Worm (Caenorhabditis elegans) whole organism, mixed stage, embryonic: ENCODE results near the gene C35C5.10.

ENCODE experiments used
- M03D4.4 ChIP-seq: sonication (generic microtip); optimal IDR thresholded peaks from 2 replicates; lab custom pipeline; 2017; ENCODE audit warnings: mild to moderate bottlenecking, missing genetic modification characterization, missing compliant biosample characterization
- bed-3 ChIP-seq: fragments of 200-800 bp; sonication (Bioruptor generic); optimal IDR thresholded peaks from 3 replicates; lab custom pipeline; 2018; ENCODE audit warnings: mild to moderate bottlenecking, missing genetic modification characterization, moderate library complexity, missing compliant biosample characterization
- blmp-1 ChIP-seq: fragments of 150-350 bp; optimal IDR thresholded peaks from 2 replicates; lab custom pipeline; 2014; ENCODE audit warnings: missing biosample characterization, missing genetic modification characterization
- ceh-39 ChIP-seq: fragments of 150-350 bp; optimal IDR thresholded peaks from 2 replicates; lab custom pipeline; 2014; ENCODE audit warnings: missing biosample characterization, missing genetic modification characterization
- ceh-43 ChIP-seq: fragments of 200-800 bp; sonication (Bioruptor generic); optimal IDR thresholded peaks from 2 replicates; lab custom pipeline; 2018; ENCODE audit warnings: mild to moderate bottlenecking, missing genetic modification characterization, moderate library complexity, missing compliant biosample characterization
- ces-1 ChIP-seq: fragments of 150-350 bp; optimal IDR thresholded peaks from 2 replicates; lab custom pipeline; 2014; ENCODE audit warnings: missing biosample characterization, missing genetic modification reagents, missing genetic modification characterization
- drap-1 ChIP-seq: fragments of 200-800 bp; sonication (Bioruptor generic); optimal IDR thresholded peaks from 3 replicates; lab custom pipeline; 2018; ENCODE audit warnings: mild to moderate bottlenecking, missing genetic modification characterization, missing compliant biosample characterization
- elt-1 ChIP-seq: sonication (generic microtip); optimal IDR thresholded peaks from 2 replicates; lab custom pipeline; 2017; ENCODE audit warnings: missing genetic modification characterization, mild to moderate bottlenecking, missing compliant biosample characterization, antibody characterized with exemption, moderate library complexity, borderline replicate concordance; ENCODE audit not compliant: insufficient read depth
- ham-2 ChIP-seq: fragments of 200-800 bp; sonication (Bioruptor generic); optimal IDR thresholded peaks from 2 replicates; lab custom pipeline; 2018; ENCODE audit warnings: mild to moderate bottlenecking, missing genetic modification characterization, missing compliant biosample characterization
- hlh-1 ChIP-seq: fragments of 150-350 bp; optimal IDR thresholded peaks from 2 replicates; lab custom pipeline; 2014; ENCODE audit warnings: missing biosample characterization, missing genetic modification reagents, missing genetic modification characterization
- lin-32 ChIP-seq: fragments of 200-800 bp; sonication (Bioruptor generic); optimal IDR thresholded peaks from 2 replicates; lab custom pipeline; 2018; ENCODE audit warnings: mild to moderate bottlenecking, missing genetic modification characterization, missing compliant biosample characterization
- lsy-2 ChIP-seq: fragments of 150-350 bp; optimal IDR thresholded peaks from 2 replicates; lab custom pipeline; 2014; ENCODE audit warnings: missing biosample characterization, missing genetic modification characterization
- mab-5 ChIP-seq: fragments of 150-350 bp; optimal IDR thresholded peaks from 2 replicates; lab custom pipeline; 2014; ENCODE audit warnings: missing biosample characterization, missing genetic modification characterization
- mep-1 ChIP-seq: fragments of 150-350 bp; optimal IDR thresholded peaks from 2 replicates; lab custom pipeline; 2017; ENCODE audit warnings: missing biosample characterization, missing genetic modification reagents, missing genetic modification characterization, inconsistent platforms
- nhr-12 ChIP-seq: fragments of 150-350 bp; optimal IDR thresholded peaks from 2 replicates; lab custom pipeline; 2014; ENCODE audit warnings: missing biosample characterization, missing genetic modification characterization
- nhr-2 ChIP-seq: fragments of 150-350 bp; optimal IDR thresholded peaks from 2 replicates; lab custom pipeline; 2014; ENCODE audit warnings: missing biosample characterization, missing genetic modification characterization
- nhr-237 ChIP-seq: fragments of 150-350 bp; optimal IDR thresholded peaks from 2 replicates; lab custom pipeline; 2014; ENCODE audit warnings: missing biosample characterization, missing genetic modification characterization
- nhr-28 ChIP-seq: fragments of 150-350 bp; optimal IDR thresholded peaks from 2 replicates; lab custom pipeline; 2014; ENCODE audit warnings: missing biosample characterization, missing genetic modification characterization
- pha-4 ChIP-seq: fragments of 150-350 bp; optimal IDR thresholded peaks from 2 replicates; lab custom pipeline; 2018; ENCODE audit warnings: missing biosample characterization, missing genetic modification reagents, missing genetic modification characterization
- sem-2 ChIP-seq: fragments of 200-800 bp; sonication (Bioruptor generic); optimal IDR thresholded peaks from 2 replicates; lab custom pipeline; 2018; ENCODE audit warnings: mild to moderate bottlenecking, missing genetic modification characterization, missing compliant biosample characterization
- snpc-4 ChIP-seq: fragments of 150-350 bp; optimal IDR thresholded peaks from 2 replicates; lab custom pipeline; 2014; ENCODE audit warnings: missing biosample characterization, missing genetic modification characterization
- sptf-1 ChIP-seq: sonication (generic microtip); optimal IDR thresholded peaks from 2 replicates; lab custom pipeline; 2017; ENCODE audit warnings: mild to moderate bottlenecking, missing genetic modification characterization, moderate library complexity, missing compliant biosample characterization
- tbx-8 ChIP-seq: fragments of 200-800 bp; sonication (Bioruptor generic); optimal IDR thresholded peaks from 2 replicates; lab custom pipeline; 2018; ENCODE audit warnings: mild to moderate bottlenecking, missing genetic modification characterization, moderate library complexity, missing compliant biosample characterization
- unc-120 ChIP-seq: sonication (generic microtip); optimal IDR thresholded peaks from 2 replicates; lab custom pipeline; 2017; ENCODE audit warnings: missing genetic modification characterization, missing compliant biosample characterization; ENCODE audit not compliant: poor library complexity, severe bottlenecking
- unc-39 ChIP-seq: fragments of 150-350 bp; optimal IDR thresholded peaks from 2 replicates; lab custom pipeline; 2014; ENCODE audit warnings: missing biosample characterization, missing genetic modification characterization
- unc-62 ChIP-seq: fragments of 150-350 bp; optimal IDR thresholded peaks from 2 replicates; lab custom pipeline; 2014; ENCODE audit warnings: missing biosample characterization, missing genetic modification reagents, missing genetic modification characterization
- zip-8 ChIP-seq: fragments of 150-350 bp; optimal IDR thresholded peaks from 2 replicates; lab custom pipeline; 2014; ENCODE audit warnings: missing biosample characterization, missing genetic modification characterization
- ztf-11 ChIP-seq: fragments of 150-350 bp; optimal IDR thresholded peaks from 2 replicates; lab custom pipeline; 2014; ENCODE audit warnings: missing biosample characterization, missing genetic modification characterization

The C35C5.10 gene

DNA sequence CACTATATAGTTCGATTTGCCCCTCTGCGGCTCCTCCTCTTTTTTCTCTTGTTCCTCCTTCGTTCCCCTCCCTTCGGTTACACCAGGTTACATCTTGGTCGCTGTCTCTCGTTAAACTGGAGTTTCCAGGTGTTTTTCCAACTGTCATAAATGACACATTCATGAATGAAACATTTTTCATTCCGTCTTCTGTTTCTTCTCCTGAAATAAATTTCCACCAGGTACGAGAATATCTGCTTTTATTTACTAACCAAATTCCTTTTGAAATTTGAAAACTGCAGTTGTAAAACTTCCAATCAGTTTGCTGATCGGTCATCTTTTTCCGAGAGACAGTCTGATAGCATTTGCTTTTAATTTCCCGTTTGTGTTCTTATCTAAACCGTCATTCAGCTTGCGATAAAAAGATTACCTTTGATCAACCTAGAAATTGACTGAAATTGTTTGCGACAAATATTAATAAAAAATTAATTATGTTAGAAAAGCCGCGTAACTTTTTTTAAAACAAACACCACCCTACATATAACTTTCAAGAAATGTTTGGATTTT is at the start of gene C35C5.10:
Gene C35C5.10 (plus strand): TSS at position 51 of the 546 bp plus-strand sequence.
- no peak for TF ChIP-seq ces-1 (GFP tag; lab: Kevin White, UChicago)
- TF ChIP-seq mab-5, result no peak
- no peak for TF ChIP-seq unc-120 (tag; lab: Kevin White, UChicago)
- no peak for TF ChIP-seq sptf-1 (tag; lab: Kevin White, UChicago)
- no peak for TF ChIP-seq lsy-2 (tag; lab: Kevin White, UChicago)
- TF ChIP-seq pha-4 (tag; lab: Kevin White, UChicago), result no peak
- no peak for TF ChIP-seq M03D4.4 (tag; lab: Kevin White, UChicago)
- no peak for TF ChIP-seq snpc-4
- TF ChIP-seq ceh-39, result no peak
- no peak for TF ChIP-seq hlh-1 (tag; lab: Kevin White, UChicago)
- no peak for TF ChIP-seq nhr-237 (tag; lab: Kevin White, UChicago)
- no peak for TF ChIP-seq nhr-28
- no peak for TF ChIP-seq ceh-43 (GFP tag; lab: Kevin White, UChicago)
- TF ChIP-seq elt-1 (tag; lab: Kevin White, UChicago), result no peak
- no peak for TF ChIP-seq ztf-11 (tag; lab: Kevin White, UChicago)
- TF ChIP-seq mep-1 (tag; lab: Kevin White, UChicago), result no peak

DNA sequence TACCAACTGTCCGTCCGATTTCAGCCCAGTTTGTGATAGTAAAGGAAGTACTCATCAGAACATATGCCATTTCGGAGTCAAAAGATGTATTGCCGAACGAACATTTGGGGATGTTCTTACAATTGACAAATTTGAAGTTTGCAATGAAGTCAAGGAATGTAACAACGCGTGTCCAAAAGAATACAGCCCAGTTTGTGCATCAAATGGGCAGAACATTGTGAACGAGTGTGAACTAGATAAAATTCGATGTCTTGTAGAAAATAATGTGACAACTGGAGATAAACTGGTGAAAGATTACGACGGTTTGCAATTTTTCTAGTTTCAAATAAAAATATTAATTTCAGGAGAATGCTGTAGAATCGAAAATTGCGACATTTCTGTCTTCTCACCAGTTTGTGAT is 48.2 kb upstream of the C35C5.10 start:
- no peak for TF ChIP-seq bed-3 (GFP tag; lab: Kevin White, UChicago)
- TF ChIP-seq ceh-39, result no peak
- no peak for TF ChIP-seq ham-2
- TF ChIP-seq pha-4 (tag; lab: Kevin White, UChicago), result no peak
- TF ChIP-seq drap-1 (GFP tag; lab: Kevin White, UChicago), result no peak
- TF ChIP-seq nhr-237 (tag; lab: Kevin White, UChicago), result no peak
- TF ChIP-seq sptf-1 (tag; lab: Kevin White, UChicago), result no peak
- TF ChIP-seq ztf-11 (tag; lab: Kevin White, UChicago), result no peak
- no peak for TF ChIP-seq sem-2
- TF ChIP-seq nhr-12 (tag; lab: Kevin White, UChicago), result no peak
- TF ChIP-seq mep-1 (tag; lab: Kevin White, UChicago), result no peak
- no peak for TF ChIP-seq lin-32 (GFP tag; lab: Kevin White, UChicago)
- TF ChIP-seq zip-8 (tag; lab: Kevin White, UChicago), result no peak

DNA sequence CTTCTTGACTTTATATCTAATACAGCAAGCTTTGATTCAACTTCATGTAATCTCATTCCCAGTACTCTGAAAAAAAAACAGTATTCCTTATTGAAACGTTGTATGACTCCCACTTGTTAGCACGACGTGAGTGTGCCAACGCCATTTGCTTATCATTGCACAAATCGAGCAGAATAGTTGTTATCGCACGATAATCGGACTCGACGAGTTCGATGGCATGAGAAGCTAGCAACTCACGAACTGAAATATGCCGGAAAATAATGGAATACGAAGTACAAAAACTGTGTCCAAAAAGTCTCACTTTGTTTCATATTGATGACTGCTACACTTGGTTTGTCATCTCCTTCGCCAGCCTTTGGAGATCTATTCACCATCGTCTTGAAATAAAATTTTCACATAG is 46.5 kb upstream of the C35C5.10 start:
- TF ChIP-seq ces-1 (GFP tag; lab: Kevin White, UChicago), result no peak
- TF ChIP-seq bed-3 (GFP tag; lab: Kevin White, UChicago), result no peak
- no peak for TF ChIP-seq elt-1 (tag; lab: Kevin White, UChicago)
- no peak for TF ChIP-seq ham-2
- no peak for TF ChIP-seq blmp-1 (tag; lab: Kevin White, UChicago)
- no peak for TF ChIP-seq snpc-4
- TF ChIP-seq unc-62 (GFP tag; lab: Kevin White, UChicago), result no peak
- no peak for TF ChIP-seq nhr-12 (tag; lab: Kevin White, UChicago)
- TF ChIP-seq ceh-43 (GFP tag; lab: Kevin White, UChicago), result no peak
- TF ChIP-seq, all 35 proteins: peak for 0

DNA sequence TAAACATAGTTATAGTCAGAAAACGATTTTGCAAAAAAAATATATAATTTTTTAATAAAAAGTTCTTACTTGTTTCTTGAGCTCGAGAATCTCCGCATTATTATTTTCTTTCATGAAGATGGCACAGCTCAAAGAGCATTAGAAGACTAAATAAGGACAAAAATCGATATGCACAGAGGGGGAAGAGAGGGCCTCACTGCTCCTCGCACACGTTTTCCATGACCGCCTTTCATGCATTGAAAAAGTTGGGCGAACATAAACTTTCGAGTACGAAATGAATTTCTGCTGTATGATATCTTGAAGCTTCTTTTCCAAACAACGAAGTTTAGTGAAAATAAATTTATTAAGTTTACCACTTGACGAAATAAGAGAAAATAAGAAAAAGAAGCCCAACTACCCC is 44.8 kb upstream of the C35C5.10 start, which contains the start of gene ccdc-149:
Gene ccdc-149 (minus strand): TSS at position 221 of the 400 bp plus-strand sequence.
- TF ChIP-seq unc-39, result no peak
- TF ChIP-seq nhr-28, result no peak
- TF ChIP-seq unc-62 (GFP tag; lab: Kevin White, UChicago), result no peak
- no peak for TF ChIP-seq nhr-12 (tag; lab: Kevin White, UChicago)
- no peak for TF ChIP-seq ztf-11 (tag; lab: Kevin White, UChicago)
- TF ChIP-seq sem-2, result no peak

DNA sequence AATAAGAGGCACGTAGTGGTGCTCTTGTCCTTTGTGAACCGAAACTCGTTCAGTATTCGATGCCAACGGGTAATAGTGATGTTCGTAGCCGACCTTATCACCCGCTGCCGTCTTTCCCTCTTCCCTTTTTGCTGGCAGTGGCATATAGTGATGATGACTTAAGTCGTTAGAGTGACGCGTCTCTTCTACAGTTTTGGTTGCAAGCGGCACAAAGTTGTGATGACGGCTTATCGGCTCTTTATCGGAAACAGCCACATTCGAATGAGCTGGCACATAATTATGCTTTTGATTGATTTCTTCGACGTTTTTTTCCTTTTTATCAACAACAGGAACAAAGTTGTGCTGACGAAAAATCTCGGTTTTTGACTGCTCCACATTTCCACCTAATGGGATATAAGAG is 40.7 kb upstream of the C35C5.10 start:
- TF ChIP-seq tbx-8 (GFP tag; lab: Kevin White, UChicago) (no peak), elt-1 (tag; lab: Kevin White, UChicago) (no peak), nhr-12 (tag; lab: Kevin White, UChicago) (no peak)

DNA sequence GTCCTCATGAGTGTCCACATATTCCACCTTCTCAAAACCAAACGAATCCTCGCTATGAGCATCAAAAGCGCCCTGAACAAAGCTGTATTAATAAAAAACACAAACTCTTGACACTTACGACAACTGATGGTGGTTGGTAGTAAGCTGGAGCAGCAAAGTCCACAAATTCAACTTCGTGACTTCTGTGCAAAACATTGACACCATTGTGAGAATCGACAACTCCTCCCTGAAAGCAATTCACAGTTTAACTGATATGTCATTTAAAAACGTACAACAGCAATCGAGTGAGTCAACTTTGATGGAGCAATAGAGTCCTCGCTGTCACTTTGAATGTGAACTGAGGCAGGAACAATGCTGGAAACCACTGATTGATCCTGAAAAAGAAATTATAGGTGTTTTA is 38.6 kb upstream of the C35C5.10 start:
- TF ChIP-seq ces-1 (GFP tag; lab: Kevin White, UChicago) (no peak), snpc-4 (no peak), lin-32 (GFP tag; lab: Kevin White, UChicago) (no peak), nhr-237 (tag; lab: Kevin White, UChicago) (no peak), nhr-2 (tag; lab: Kevin White, UChicago) (no peak)
